Fruit fly (Drosophila melanogaster): Measurements from ENCODE around the gene oaf.

oaf gene

DNA sequence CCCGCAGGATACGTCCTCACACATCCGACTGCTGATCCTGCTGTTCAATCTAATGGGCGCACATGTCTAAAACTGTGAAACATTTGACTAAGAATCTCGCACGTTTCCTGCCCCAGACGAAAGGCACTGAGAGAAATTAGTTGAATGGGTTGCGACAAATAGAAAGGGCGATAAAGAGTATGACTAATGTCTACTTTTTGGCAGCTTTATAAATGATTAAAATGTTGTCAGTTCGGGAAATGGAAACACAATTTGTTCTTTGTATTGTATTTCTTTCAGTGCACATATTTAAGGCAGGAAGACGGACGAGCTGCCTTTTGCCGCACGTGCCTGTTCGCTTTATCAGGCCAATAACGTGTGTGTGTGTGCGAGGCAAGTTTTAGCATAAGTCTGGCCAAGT lies 35.3 kb downstream of the oaf start (continued):
- no peak for TF ChIP-seq gcm (GFP tag; optimal IDR thresholded peaks at IDR 0.05)
- TF ChIP-seq CG3281 (GFP tag; optimal IDR thresholded peaks at IDR 0.05) = peak; percentile 26
- TF ChIP-seq CG3847 (GFP tag; IDR thresholded peaks at IDR 0.05) = no peak
- TF ChIP-seq Bgb (GFP tag; IDR thresholded peaks at IDR 0.05; ENCODE audit: partially characterized antibody) = no peak
- no peak for TF ChIP-seq h (optimal IDR thresholded peaks at IDR 0.05)
- TF ChIP-seq Rfx (GFP tag; IDR thresholded peaks at IDR 0.05) = no peak
- TF ChIP-seq CG7271 (tag; optimal IDR thresholded peaks at IDR 0.05) = no peak
- TF ChIP-seq CG2116 (GFP tag; optimal IDR thresholded peaks at IDR 0.05) = no peak
- 0 out of 2 replicates have a peak, but pooled peaks have one; percentile 8 for TF ChIP-seq CG6689 (GFP tag; IDR thresholded peaks at IDR 0.05)
- TF ChIP-seq CG8944 (GFP tag; optimal IDR thresholded peaks at IDR 0.05) = no peak
- TF ChIP-seq lola (GFP tag; optimal IDR thresholded peaks at IDR 0.05) = no peak
- no peak for TF ChIP-seq E2f1 (GFP tag; IDR thresholded peaks at IDR 0.05)
- TF ChIP-seq Sox102F (GFP tag; optimal IDR thresholded peaks at IDR 0.05) = peak; percentile 23
- TF ChIP-seq CG17361 (GFP tag; IDR thresholded peaks at IDR 0.05) = no peak
- TF ChIP-seq CG43689 (GFP tag; IDR thresholded peaks at IDR 0.05) = no peak
- TF ChIP-seq CG10462 (GFP tag; optimal IDR thresholded peaks at IDR 0.05) = no peak
- no peak for TF ChIP-seq Tbp (GFP tag; optimal IDR thresholded peaks at IDR 0.05)
- no peak for TF ChIP-seq Elba2 (GFP tag; optimal IDR thresholded peaks at IDR 0.05)
- TF ChIP-seq vfl (GFP tag; optimal IDR thresholded peaks at IDR 0.05) = no peak
- no peak for TF ChIP-seq sd (tag; optimal IDR thresholded peaks at IDR 0.05)
- TF ChIP-seq CG31365 (tag; optimal IDR thresholded peaks at IDR 0.05) = no peak
- no peak for TF ChIP-seq CG17359 (tag; optimal IDR thresholded peaks at IDR 0.05)
- TF ChIP-seq CG10267 (tag; optimal IDR thresholded peaks at IDR 0.05) = no peak
- no peak for TF ChIP-seq ham (GFP tag; IDR thresholded peaks at IDR 0.05)
- TF ChIP-seq CG8765 (GFP tag; IDR thresholded peaks at IDR 0.05) = no peak
- no peak for TF ChIP-seq CG32767 (GFP tag; IDR thresholded peaks at IDR 0.05)
- TF ChIP-seq CG9609 (GFP tag; optimal IDR thresholded peaks at IDR 0.05) = no peak
- TF ChIP-seq CG17328 (GFP tag; IDR thresholded peaks at IDR 0.05) = 0 out of 2 replicates have a peak, but pooled peaks have one; percentile 18
- no peak for TF ChIP-seq hth (optimal IDR thresholded peaks at IDR 0.05)
- no peak for TF ChIP-seq CG7745 (tag; optimal IDR thresholded peaks at IDR 0.05)
- no peak for TF ChIP-seq insv (GFP tag; optimal IDR thresholded peaks at IDR 0.05)
- no peak for TF ChIP-seq CG10979 (tag; optimal IDR thresholded peaks at IDR 0.05)
- TF ChIP-seq Gug (GFP tag; IDR thresholded peaks at IDR 0.05) = no peak
- no peak for TF ChIP-seq ems (GFP tag; optimal IDR thresholded peaks at IDR 0.05)
- no peak for TF ChIP-seq Opbp (GFP tag; IDR thresholded peaks at IDR 0.05; ENCODE audit: partially characterized antibody)
- TF ChIP-seq otp (GFP tag; IDR thresholded peaks at IDR 0.05) = no peak
- no peak for TF ChIP-seq CG9727 (GFP tag; optimal IDR thresholded peaks at IDR 0.05)
- no peak for TF ChIP-seq stc (GFP tag; IDR thresholded peaks at IDR 0.05)
- TF ChIP-seq CG7839 (tag; optimal IDR thresholded peaks at IDR 0.05) = peak; percentile 52
- TF ChIP-seq gt (GFP tag; IDR thresholded peaks at IDR 0.05) = no peak
- no peak for TF ChIP-seq nom (GFP tag; optimal IDR thresholded peaks at IDR 0.05)
- TF ChIP-seq bbx (GFP tag; IDR thresholded peaks at IDR 0.05; ENCODE audit: partially characterized antibody) = no peak
- TF ChIP-seq dati (GFP tag; IDR thresholded peaks at IDR 0.05) = no peak
- no peak for TF ChIP-seq ato (GFP tag; IDR thresholded peaks at IDR 0.05; ENCODE audit: partially characterized antibody)
- no peak for TF ChIP-seq CG10209 (GFP tag; optimal IDR thresholded peaks at IDR 0.05)
- TF ChIP-seq CG11247 (GFP tag; IDR thresholded peaks at IDR 0.05) = no peak
- no peak for TF ChIP-seq D19A (tag; optimal IDR thresholded peaks at IDR 0.05)
- no peak for TF ChIP-seq CTCF (GFP tag; optimal IDR thresholded peaks at IDR 0.05)
- no peak for TF ChIP-seq Gsc (GFP tag; IDR thresholded peaks at IDR 0.05)
- TF ChIP-seq BtbVII (GFP tag; optimal IDR thresholded peaks at IDR 0.05) = no peak
- no peak for TF ChIP-seq gsb-n (tag; optimal IDR thresholded peaks at IDR 0.05)
- TF ChIP-seq onecut (GFP tag; IDR thresholded peaks at IDR 0.05) = peak; percentile 28; the same call in 1 of the 2 replicates
- TF ChIP-seq Hmr (GFP tag; optimal IDR thresholded peaks at IDR 0.05) = peak; percentile 19
